Worm (Caenorhabditis elegans): ENCODE data around the gene C29E4.15.

The C29E4.15 gene

ce11 chrIII:7972061-7972460 lies 19.6 kb downstream of the C29E4.15 start, which contains the start of gene F54H12.5:
Gene F54H12.5, minus strand, starts transcription at chrIII:7972161.
- TF ChIP-seq him-1 (tag; optimal IDR thresholded peaks at IDR 0.05) (no peak), W03F9.2 (tag; optimal IDR thresholded peaks at IDR 0.05) (no peak), dao-5 (tag; optimal IDR thresholded peaks at IDR 0.05) (no peak)

DNA sequence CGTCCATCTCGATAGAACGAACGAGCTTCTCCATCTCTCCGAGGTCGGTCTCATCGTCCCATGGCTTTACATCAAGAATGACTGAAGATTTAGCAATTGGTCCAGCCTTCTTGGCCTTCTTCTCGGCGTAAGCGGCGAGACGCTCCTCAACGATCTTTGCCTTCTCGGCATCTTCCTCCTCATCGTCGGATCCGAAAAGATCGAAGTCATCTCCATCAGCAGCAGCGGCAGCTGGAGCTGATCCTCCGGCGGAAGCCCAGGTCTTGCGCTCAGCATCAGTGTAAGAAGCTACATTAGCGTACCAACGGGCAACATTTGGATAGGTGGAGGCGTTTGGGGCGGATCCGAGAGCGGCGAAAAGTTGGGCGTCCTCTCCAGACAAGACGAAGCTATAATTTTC lies 20.3 kb downstream of the C29E4.15 start:
- TF ChIP-seq him-1 (tag; optimal IDR thresholded peaks at IDR 0.05) (no peak), W03F9.2 (tag; optimal IDR thresholded peaks at IDR 0.05) (no peak), dao-5 (tag; optimal IDR thresholded peaks at IDR 0.05) (no peak)

- no peak for TF ChIP-seq dao-5 (tag; optimal IDR thresholded peaks at IDR 0.05)
- TF ChIP-seq W03F9.2 (tag; optimal IDR thresholded peaks at IDR 0.05), result peak; percentile 90
- TF ChIP-seq him-1 (tag; optimal IDR thresholded peaks at IDR 0.05), result peak; percentile 67
These were observed 20.9 kb downstream of the C29E4.15 start, which contains the start of the genes eef-1B.1 and aco-2 for ce11 chrIII:7973201-7973767. Gene eef-1B.1, minus strand, starts transcription at chrIII:7973386. Gene aco-2, plus strand, starts transcription at chrIII:7973717.

- no peak for TF ChIP-seq him-1 (tag; optimal IDR thresholded peaks at IDR 0.05)
- no peak for TF ChIP-seq dao-5 (tag; optimal IDR thresholded peaks at IDR 0.05)
- no peak for TF ChIP-seq W03F9.2 (tag; optimal IDR thresholded peaks at IDR 0.05)
These were observed 21.7 kb downstream of the C29E4.15 start for ce11 chrIII:7973968-7974607.

ce11 chrIII:7977224-7977623 lies 24.8 kb downstream of the C29E4.15 start:
- TF ChIP-seq him-1 (tag; optimal IDR thresholded peaks at IDR 0.05) (no peak), dao-5 (tag; optimal IDR thresholded peaks at IDR 0.05) (no peak), W03F9.2 (tag; optimal IDR thresholded peaks at IDR 0.05) (no peak)

ce11 chrIII:7977777-7978176 lies 25.4 kb downstream of the C29E4.15 start, which contains the start of gene C06G4.4:
Gene C06G4.4, minus strand, starts transcription at chrIII:7977812.
- TF ChIP-seq him-1 (tag; optimal IDR thresholded peaks at IDR 0.05) (no peak), W03F9.2 (tag; optimal IDR thresholded peaks at IDR 0.05) (peak; percentile 16), dao-5 (tag; optimal IDR thresholded peaks at IDR 0.05) (no peak)

DNA sequence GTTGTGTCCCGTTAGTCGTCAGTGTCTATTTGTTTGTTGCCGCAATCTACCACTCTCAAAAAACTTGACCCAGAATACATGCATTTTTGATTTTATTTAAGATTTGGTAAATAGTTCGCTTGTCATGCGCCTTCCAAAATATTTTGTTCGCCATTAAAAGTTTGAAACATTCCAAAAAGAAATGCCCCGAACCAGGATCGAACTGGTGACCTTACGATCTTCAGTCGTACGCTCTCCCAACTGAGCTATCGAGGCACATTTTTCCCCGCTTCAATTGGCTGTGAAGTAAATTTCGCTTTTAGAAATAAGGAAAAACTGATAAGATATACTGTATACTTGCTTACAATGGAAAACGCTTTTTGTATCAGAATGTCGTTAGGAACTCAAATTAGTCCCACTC lies 25.9 kb downstream of the C29E4.15 start:
- no peak for TF ChIP-seq W03F9.2 (tag; optimal IDR thresholded peaks at IDR 0.05)
- TF ChIP-seq him-1 (tag; optimal IDR thresholded peaks at IDR 0.05), result no peak
- no peak for TF ChIP-seq dao-5 (tag; optimal IDR thresholded peaks at IDR 0.05)

DNA sequence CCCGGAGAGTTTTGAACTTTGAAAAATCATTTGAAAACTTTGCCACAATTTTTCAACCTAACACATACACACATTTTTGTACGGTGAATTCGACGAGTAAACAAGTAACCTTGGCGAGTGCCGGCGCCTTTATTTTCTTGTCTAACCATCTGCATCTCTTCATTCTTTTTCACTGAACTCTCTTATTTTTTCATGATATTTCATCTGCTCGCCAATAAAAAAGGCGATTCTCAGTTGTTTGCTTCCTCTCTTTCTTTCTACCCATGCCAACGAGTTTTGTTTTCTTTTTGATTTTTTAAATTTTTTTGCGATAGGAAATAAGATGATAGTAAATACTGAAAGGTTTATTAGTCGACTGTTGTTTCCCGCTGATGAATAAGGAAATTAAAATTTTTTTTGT lies 26.3 kb downstream of the C29E4.15 start:
- TF ChIP-seq W03F9.2 (tag; optimal IDR thresholded peaks at IDR 0.05), result no peak
- TF ChIP-seq him-1 (tag; optimal IDR thresholded peaks at IDR 0.05), result no peak
- TF ChIP-seq dao-5 (tag; optimal IDR thresholded peaks at IDR 0.05), result no peak

DNA sequence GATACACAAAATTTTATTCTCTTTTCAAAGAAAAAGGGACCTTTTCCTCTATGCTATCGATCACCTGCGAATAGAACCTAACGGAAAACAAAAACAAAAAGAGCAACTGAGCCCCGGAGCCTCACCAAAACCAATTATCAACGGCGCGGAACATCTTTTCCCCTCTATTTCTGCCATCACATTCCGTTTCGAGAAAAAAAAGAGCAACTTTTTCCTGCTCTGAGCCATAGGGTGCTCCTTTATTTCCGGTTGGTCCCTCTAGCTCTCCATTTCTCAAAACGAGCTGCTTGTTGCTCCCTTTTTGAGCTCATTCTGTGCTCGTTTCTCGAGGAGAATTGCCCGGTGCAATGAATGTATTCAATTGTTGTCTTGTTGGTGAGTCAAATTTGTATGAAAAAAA lies 27.2 kb downstream of the C29E4.15 start, which contains the start of gene clp-1:
TSS of gene clp-1 (plus strand) at position 301 of the 400 bp plus-strand sequence.
- TF ChIP-seq W03F9.2 (tag; optimal IDR thresholded peaks at IDR 0.05), result no peak
- TF ChIP-seq him-1 (tag; optimal IDR thresholded peaks at IDR 0.05), result no peak
- TF ChIP-seq dao-5 (tag; optimal IDR thresholded peaks at IDR 0.05), result no peak

ce11 chrIII:7981233-7981632 lies 28.8 kb downstream of the C29E4.15 start:
- TF ChIP-seq dao-5 (tag; optimal IDR thresholded peaks at IDR 0.05), result no peak
- TF ChIP-seq him-1 (tag; optimal IDR thresholded peaks at IDR 0.05), result no peak
- TF ChIP-seq W03F9.2 (tag; optimal IDR thresholded peaks at IDR 0.05), result no peak

DNA sequence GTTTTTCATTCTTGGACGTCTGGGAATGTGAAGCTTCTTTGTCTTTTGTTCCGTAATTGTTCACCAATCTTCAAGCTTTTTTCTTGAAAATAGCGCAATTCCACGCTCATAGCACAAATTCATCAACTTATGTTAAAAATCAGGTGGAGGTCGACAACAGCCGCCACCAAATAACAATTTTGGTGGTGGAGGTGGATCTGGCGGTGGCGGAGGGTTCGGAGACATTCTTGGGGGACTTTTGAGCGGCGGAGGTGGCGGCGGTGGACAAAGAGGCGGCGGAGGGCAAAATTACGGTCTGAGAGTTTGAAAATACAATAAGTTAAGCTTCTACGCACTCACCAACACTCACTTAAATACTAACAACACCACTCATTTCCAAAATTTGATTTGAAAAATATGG lies 29.5 kb downstream of the C29E4.15 start:
- no peak for TF ChIP-seq dao-5 (tag; optimal IDR thresholded peaks at IDR 0.05)
- TF ChIP-seq W03F9.2 (tag; optimal IDR thresholded peaks at IDR 0.05), result no peak
- no peak for TF ChIP-seq him-1 (tag; optimal IDR thresholded peaks at IDR 0.05)

DNA sequence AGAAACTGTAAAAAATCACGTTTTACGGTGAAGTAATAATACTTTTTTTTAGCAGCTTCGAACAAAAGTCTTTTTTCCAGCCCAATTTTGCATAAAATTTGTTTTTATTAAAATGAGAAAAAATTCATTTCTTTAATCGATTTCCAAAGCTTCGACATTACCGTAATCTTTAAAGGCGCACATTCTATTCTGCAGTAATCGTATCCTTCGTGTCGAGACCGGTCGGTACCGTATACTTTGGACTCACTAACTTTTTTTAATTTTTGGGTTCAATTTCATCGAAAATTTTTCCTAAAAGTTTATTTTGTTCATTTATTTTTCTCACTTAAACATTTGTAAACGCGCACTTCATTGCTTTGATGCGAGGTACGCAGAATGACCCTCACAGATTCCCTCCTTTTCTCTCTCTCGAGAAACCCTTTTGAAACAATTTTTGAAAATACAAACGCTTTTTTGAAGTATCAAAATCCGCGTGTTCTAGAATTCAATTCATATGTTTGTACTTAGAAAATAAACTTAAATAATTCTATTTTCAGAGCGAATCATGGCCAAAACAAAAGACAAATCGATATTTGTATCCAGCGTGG lies 34.3 kb downstream of the C29E4.15 start, which contains the start of gene hrpk-2:
TSS of gene hrpk-2 (plus strand) at position 537 of the 587 bp plus-strand sequence.
- no peak for TF ChIP-seq him-1 (tag; optimal IDR thresholded peaks at IDR 0.05)
- no peak for TF ChIP-seq dao-5 (tag; optimal IDR thresholded peaks at IDR 0.05)
- peak; percentile 20 for TF ChIP-seq W03F9.2 (tag; optimal IDR thresholded peaks at IDR 0.05)

- TF ChIP-seq dao-5 (tag; optimal IDR thresholded peaks at IDR 0.05), result no peak
- TF ChIP-seq W03F9.2 (tag; optimal IDR thresholded peaks at IDR 0.05), result no peak
- TF ChIP-seq him-1 (tag; optimal IDR thresholded peaks at IDR 0.05), result no peak
These were observed 43.9 kb downstream of the C29E4.15 start, which contains the start of gene npr-17 for ce11 chrIII:7996353-7996752. Gene npr-17, minus strand, starts transcription at chrIII:7996453.

- TF ChIP-seq W03F9.2 (tag; optimal IDR thresholded peaks at IDR 0.05), result no peak
- no peak for TF ChIP-seq him-1 (tag; optimal IDR thresholded peaks at IDR 0.05)
- no peak for TF ChIP-seq dao-5 (tag; optimal IDR thresholded peaks at IDR 0.05)
These were observed 45.1 kb downstream of the C29E4.15 start for ce11 chrIII:7997447-7998046.
